Worm (Caenorhabditis elegans): ENCODE data around the gene B0403.5.

Gene B0403.5

ce11 chrX:7050290-7050689 is 7.2 kb upstream of the B0403.5 start, which contains the start of gene ubc-17:
Gene ubc-17 (plus strand): TSS chrX:7050590.
- TF ChIP-seq fkh-10 (GFP tag; optimal IDR thresholded peaks at IDR 0.05) (no peak), F44E2.7 (GFP tag; IDR thresholded peaks at IDR 0.05) (no peak), mxl-3 (GFP tag; optimal IDR thresholded peaks at IDR 0.05) (no peak), hlh-30 (tag; optimal IDR thresholded peaks at IDR 0.05; ENCODE audit: insufficient read depth) (no peak), unc-39 (tag; optimal IDR thresholded peaks at IDR 0.05) (no peak), attf-4 (tag; optimal IDR thresholded peaks at IDR 0.05) (no peak), ces-1 (GFP tag; optimal IDR thresholded peaks at IDR 0.05) (no peak), daf-12 (tag; optimal IDR thresholded peaks at IDR 0.05) (no peak), T20F7.1 (GFP tag; optimal IDR thresholded peaks at IDR 0.05) (no peak), F26F4.8 (GFP tag; conservative IDR thresholded peaks at IDR 0.05) (no peak), D1046.2 (GFP tag; IDR thresholded peaks at IDR 0.05) (no peak), lin-39 (tag; optimal IDR thresholded peaks at IDR 0.05) (no peak), ctbp-1 (GFP tag; IDR thresholded peaks at IDR 0.05) (no peak), nhr-6 (tag; optimal IDR thresholded peaks at IDR 0.05) (no peak), egl-43 (GFP tag; IDR thresholded peaks at IDR 0.05) (no peak), unc-62 (GFP tag; optimal IDR thresholded peaks at IDR 0.05 in 1 of 2) (no peak), unc-62 (tag; optimal IDR thresholded peaks at IDR 0.05) (no peak), F10B5.3 (tag; optimal IDR thresholded peaks at IDR 0.05) (no peak), lin-38 (GFP tag; IDR thresholded peaks at IDR 0.05) (no peak)

- TF ChIP-seq mxl-3 (GFP tag; optimal IDR thresholded peaks at IDR 0.05) (no peak), tra-1 (GFP tag; IDR thresholded peaks at IDR 0.05) (0 out of 2 replicates have a peak, but pooled peaks have one; percentile 26), hlh-11 (tag; optimal IDR thresholded peaks at IDR 0.05) (peak; percentile 49), dve-1 (tag; optimal IDR thresholded peaks at IDR 0.05; ENCODE audit: insufficient read depth) (peak; percentile 52), nhr-6 (tag; optimal IDR thresholded peaks at IDR 0.05) (no peak), gei-8 (GFP tag; optimal IDR thresholded peaks at IDR 0.05) (no peak), ceh-28 (tag; optimal IDR thresholded peaks at IDR 0.05) (no peak), zfp-2 (tag; optimal IDR thresholded peaks at IDR 0.05) (no peak), ceh-20 (GFP tag; IDR thresholded peaks at IDR 0.05) (peak; percentile 23; the same call in 1 of the 2 replicates), ceh-62 (tag; optimal IDR thresholded peaks at IDR 0.05) (no peak), aly-2 (tag; optimal IDR thresholded peaks at IDR 0.05) (no peak), mep-1 (tag; optimal IDR thresholded peaks at IDR 0.05) (no peak), php-3 (GFP tag; IDR thresholded peaks at IDR 0.05) (peak; percentile 99), nhr-76 (tag; optimal IDR thresholded peaks at IDR 0.05) (no peak), spr-3 (GFP tag; optimal IDR thresholded peaks at IDR 0.05) (no peak), ctbp-1 (GFP tag; IDR thresholded peaks at IDR 0.05) (no peak), dmd-6 (GFP tag; IDR thresholded peaks at IDR 0.05) (peak; percentile 54), set-16 (GFP tag; IDR thresholded peaks at IDR 0.05) (no peak)
Observed at ce11 chrX:7061265-7061664, 3.7 kb downstream of the B0403.5 start.

- TF ChIP-seq ctbp-1 (GFP tag; IDR thresholded peaks at IDR 0.05), result no peak
- TF ChIP-seq mdt-29 (GFP tag; IDR thresholded peaks at IDR 0.05), result no peak
- TF ChIP-seq mxl-2 (GFP tag; conservative IDR thresholded peaks at IDR 0.05), result no peak
- no peak for TF ChIP-seq hlh-11 (tag; optimal IDR thresholded peaks at IDR 0.05)
- TF ChIP-seq mes-2 (tag; optimal IDR thresholded peaks at IDR 0.05; ENCODE audit: poor library complexity, severe bottlenecking), result no peak
- no peak for TF ChIP-seq lin-1 (GFP tag; IDR thresholded peaks at IDR 0.05)
- no peak for TF ChIP-seq T20F7.1 (GFP tag; optimal IDR thresholded peaks at IDR 0.05)
- TF ChIP-seq madf-5 (GFP tag; IDR thresholded peaks at IDR 0.05), result no peak
- no peak for TF ChIP-seq ceh-32 (tag; optimal IDR thresholded peaks at IDR 0.05; ENCODE audit: poor library complexity)
- no peak for TF ChIP-seq Y75B8A.6 (GFP tag; IDR thresholded peaks at IDR 0.05)
Observed at ce11 chrX:7063236-7063635, 5.7 kb downstream of the B0403.5 start, which contains the start of gene B0403.3. Gene B0403.3 (minus strand): TSS chrX:7063336.
